Worm (Caenorhabditis elegans) whole organism, L2 larva: ENCODE measurements around the gene F07B10.7.

Source experiments
- C34F6.9 ChIP-seq: fragments of 150-350 bp; optimal IDR thresholded peaks from 2 replicates; lab custom pipeline; 2014; ENCODE audit warnings: missing biosample characterization, missing genetic modification characterization
- R02D3.7 ChIP-seq: fragments of 150-350 bp; optimal IDR thresholded peaks from 2 replicates; lab custom pipeline; 2014; ENCODE audit warnings: missing biosample characterization, missing genetic modification characterization
- Y55F3AM.14 ChIP-seq: fragments of 200-800 bp; sonication (Bioruptor generic); optimal IDR thresholded peaks from 2 replicates; lab custom pipeline; 2018; ENCODE audit warnings: mild to moderate bottlenecking, missing genetic modification characterization, missing compliant biosample characterization
- alr-1 ChIP-seq: fragments of 150-350 bp; optimal IDR thresholded peaks from 2 replicates; lab custom pipeline; 2014; ENCODE audit warnings: missing biosample characterization, missing genetic modification characterization
- aly-2 ChIP-seq: fragments of 150-350 bp; optimal IDR thresholded peaks from 2 replicates; lab custom pipeline; 2014; ENCODE audit warnings: missing biosample characterization, missing genetic modification characterization
- ama-1 ChIP-seq: fragments of 150-350 bp; optimal IDR thresholded peaks from 2 replicates; lab custom pipeline; 2018; ENCODE audit warnings: inconsistent platforms
- ceh-82 ChIP-seq: fragments of 150-350 bp; optimal IDR thresholded peaks from 2 replicates; lab custom pipeline; 2014; ENCODE audit warnings: missing biosample characterization, missing genetic modification characterization
- crh-2 ChIP-seq: sonication (generic microtip); optimal IDR thresholded peaks from 2 replicates; lab custom pipeline; 2017; ENCODE audit warnings: missing biosample characterization, missing genetic modification characterization
- dmd-4 ChIP-seq: sonication (generic microtip); optimal IDR thresholded peaks from 2 replicates; lab custom pipeline; 2017; ENCODE audit warnings: missing biosample characterization, missing genetic modification characterization
- elt-1 ChIP-seq: fragments of 150-350 bp; optimal IDR thresholded peaks from 2 replicates; lab custom pipeline; 2014; ENCODE audit warnings: missing biosample characterization, missing genetic modification characterization
- elt-3 ChIP-seq: sonication (generic microtip); optimal IDR thresholded peaks from 2 replicates; lab custom pipeline; 2017; ENCODE audit warnings: missing biosample characterization, missing genetic modification characterization
- gmeb-1 ChIP-seq: fragments of 150-350 bp; optimal IDR thresholded peaks from 2 replicates; lab custom pipeline; 2014; ENCODE audit warnings: missing biosample characterization, missing genetic modification characterization
- lsy-2 ChIP-seq, 2 experiments: fragments of 150-350 bp in 1 of 2; sonication (generic microtip) in 1 of 2; optimal IDR thresholded peaks; 2 replicates each; lab custom pipeline; 2014 to 2017; ENCODE audit warnings: missing biosample characterization in 2 of 2, missing genetic modification characterization in 2 of 2
- mab-5 ChIP-seq: fragments of 150-350 bp; optimal IDR thresholded peaks from 2 replicates; lab custom pipeline; 2014; ENCODE audit warnings: missing biosample characterization, missing genetic modification characterization
- mbf-1 ChIP-seq: sonication (generic microtip); optimal IDR thresholded peaks from 2 replicates; lab custom pipeline; 2017; ENCODE audit warnings: missing biosample characterization, missing genetic modification characterization
- nhr-10 ChIP-seq: sonication (generic microtip); optimal IDR thresholded peaks from 2 replicates; lab custom pipeline; 2017; ENCODE audit warnings: missing biosample characterization, missing genetic modification characterization
- nhr-11 ChIP-seq: fragments of 150-350 bp; optimal IDR thresholded peaks from 2 replicates; lab custom pipeline; 2014; ENCODE audit warnings: missing biosample characterization, missing genetic modification characterization
- nhr-12 ChIP-seq: fragments of 150-350 bp; optimal IDR thresholded peaks from 2 replicates; lab custom pipeline; 2014; ENCODE audit warnings: missing biosample characterization, missing genetic modification characterization
- nhr-129 ChIP-seq: fragments of 150-350 bp; optimal IDR thresholded peaks from 2 replicates; lab custom pipeline; 2014; ENCODE audit warnings: missing biosample characterization, missing genetic modification characterization
- nhr-237 ChIP-seq: fragments of 150-350 bp; optimal IDR thresholded peaks from 2 replicates; lab custom pipeline; 2014; ENCODE audit warnings: missing biosample characterization, missing genetic modification characterization
- nhr-6 ChIP-seq: fragments of 150-350 bp; optimal IDR thresholded peaks from 2 replicates; lab custom pipeline; 2014; ENCODE audit warnings: missing biosample characterization, missing genetic modification characterization
- nhr-77 ChIP-seq: fragments of 150-350 bp; optimal IDR thresholded peaks from 2 replicates; lab custom pipeline; 2014; ENCODE audit warnings: missing biosample characterization, missing genetic modification characterization
- peb-1 ChIP-seq: fragments of 150-350 bp; optimal IDR thresholded peaks from 2 replicates; lab custom pipeline; 2014; ENCODE audit warnings: missing biosample characterization, missing genetic modification characterization
- sem-4 ChIP-seq: fragments of 150-350 bp; optimal IDR thresholded peaks from 2 replicates; lab custom pipeline; 2014; ENCODE audit warnings: missing biosample characterization, missing genetic modification reagents, missing genetic modification characterization
- skn-1 ChIP-seq: sonication (generic microtip); optimal IDR thresholded peaks from 2 replicates; lab custom pipeline; 2017; ENCODE audit warnings: missing biosample characterization, missing genetic modification characterization
- sma-9 ChIP-seq, 2 experiments: fragments of 150-350 bp in 1 of 2; sonication (generic microtip) in 1 of 2; optimal IDR thresholded peaks; 2 replicates each; lab custom pipeline; 2014 to 2016; ENCODE audit warnings: missing genetic modification characterization in 2 of 2, mild to moderate bottlenecking in 1 of 2, missing biosample characterization in 1 of 2, missing compliant biosample characterization in 1 of 2, missing genetic modification reagents in 1 of 2, moderate library complexity in 1 of 2
- snpc-4 ChIP-seq: fragments of 150-350 bp; optimal IDR thresholded peaks from 2 replicates; lab custom pipeline; 2014; ENCODE audit warnings: missing biosample characterization, missing genetic modification characterization
- unc-39 ChIP-seq: fragments of 150-350 bp; optimal IDR thresholded peaks from 2 replicates; lab custom pipeline; 2014; ENCODE audit warnings: missing biosample characterization, missing genetic modification characterization
- unc-62 ChIP-seq: fragments of 150-350 bp; optimal IDR thresholded peaks from 2 replicates; lab custom pipeline; 2014; ENCODE audit warnings: missing biosample characterization, missing genetic modification reagents, missing genetic modification characterization
- ztf-1 ChIP-seq: fragments of 200-800 bp; sonication (Bioruptor generic); conservative IDR thresholded peaks from 2 replicates; pipeline ENCODE4 v1.3.6; 2022; ENCODE audit warnings: missing genetic modification characterization, missing compliant biosample characterization
- ztf-4 ChIP-seq: fragments of 150-350 bp; optimal IDR thresholded peaks from 2 replicates; lab custom pipeline; 2014; ENCODE audit warnings: missing biosample characterization, missing genetic modification characterization

The F07B10.7 gene

DNA sequence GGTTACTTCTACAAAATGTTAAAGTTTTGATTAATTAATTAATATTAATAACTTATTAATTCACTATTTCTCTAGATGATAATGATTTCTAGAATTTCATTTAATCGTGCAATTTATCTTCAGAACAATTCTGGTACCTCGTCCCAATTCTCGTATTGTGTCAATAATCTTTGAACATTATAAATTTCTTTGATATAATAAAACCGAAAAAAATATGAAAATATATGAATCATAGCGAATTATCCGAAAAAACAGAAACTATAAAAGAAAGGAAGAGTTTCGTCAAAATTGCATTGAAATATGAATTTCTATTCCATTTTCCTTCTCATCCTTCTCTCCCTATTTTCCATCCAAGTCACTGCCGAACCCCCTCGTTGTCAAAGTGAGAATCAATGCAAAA lies 9.8 kb downstream of the F07B10.7 start, which contains the start of gene T19B10.12:
T19B10.12 (plus strand) TSS at position 301 of the 400 bp plus-strand sequence.
- TF ChIP-seq C34F6.9 (no peak), nhr-6 (tag; lab: Kevin White, UChicago) (no peak), peb-1 (tag; lab: Kevin White, UChicago) (no peak), crh-2 (tag; lab: Kevin White, UChicago) (no peak), lsy-2 (tag; optimal IDR thresholded peaks at IDR 0.05; lab: Kevin White, UChicago) (no peak), nhr-237 (tag; lab: Kevin White, UChicago) (no peak), unc-62 (GFP tag; lab: Kevin White, UChicago) (no peak), mbf-1 (tag; lab: Kevin White, UChicago) (no peak), sem-4 (no peak), snpc-4 (no peak), skn-1 (tag; lab: Kevin White, UChicago) (no peak), aly-2 (tag; lab: Kevin White, UChicago) (no peak), ztf-1 (no peak), ztf-4 (no peak), nhr-12 (tag; lab: Kevin White, UChicago) (no peak), elt-1 (tag; lab: Kevin White, UChicago) (no peak), elt-3 (tag; lab: Kevin White, UChicago) (no peak), sma-9 (GFP tag; optimal IDR thresholded peaks at IDR 0.05; lab: Kevin White, UChicago) (no peak), sma-9 (tag; optimal IDR thresholded peaks at IDR 0.05; lab: Kevin White, UChicago) (no peak), Y55F3AM.14 (no peak), gmeb-1 (tag; lab: Kevin White, UChicago) (no peak)

DNA sequence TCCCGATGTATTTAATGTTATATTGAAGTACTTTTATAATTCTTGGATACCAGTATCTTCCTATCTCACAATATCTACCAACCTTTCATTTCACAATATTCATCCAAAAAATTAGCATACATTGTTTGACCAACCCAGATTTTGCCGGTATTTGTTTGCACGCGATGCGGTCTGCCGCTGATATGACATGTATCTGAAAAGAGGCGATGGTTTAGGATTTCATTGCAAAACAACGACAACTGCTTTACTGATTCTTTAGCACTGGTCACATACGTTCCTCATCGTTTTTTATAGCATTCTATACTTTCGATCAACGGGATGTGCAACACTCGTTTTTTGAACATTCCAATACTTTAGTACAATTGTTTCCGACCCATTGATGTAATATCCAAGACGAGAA lies 12.7 kb downstream of the F07B10.7 start, which contains the start of gene mam-4:
mam-4 (plus strand) TSS at position 301 of the 400 bp plus-strand sequence.
- TF ChIP-seq crh-2 (tag; lab: Kevin White, UChicago) = no peak
- no peak for TF ChIP-seq gmeb-1 (tag; lab: Kevin White, UChicago)
- TF ChIP-seq R02D3.7 = no peak
- no peak for TF ChIP-seq nhr-237 (tag; lab: Kevin White, UChicago)
- TF ChIP-seq sem-4 = no peak
- no peak for TF ChIP-seq nhr-11
- TF ChIP-seq ztf-1 = no peak
- no peak for TF ChIP-seq mab-5
- no peak for TF ChIP-seq Y55F3AM.14
- TF ChIP-seq, all 48 proteins: peak for 0

DNA sequence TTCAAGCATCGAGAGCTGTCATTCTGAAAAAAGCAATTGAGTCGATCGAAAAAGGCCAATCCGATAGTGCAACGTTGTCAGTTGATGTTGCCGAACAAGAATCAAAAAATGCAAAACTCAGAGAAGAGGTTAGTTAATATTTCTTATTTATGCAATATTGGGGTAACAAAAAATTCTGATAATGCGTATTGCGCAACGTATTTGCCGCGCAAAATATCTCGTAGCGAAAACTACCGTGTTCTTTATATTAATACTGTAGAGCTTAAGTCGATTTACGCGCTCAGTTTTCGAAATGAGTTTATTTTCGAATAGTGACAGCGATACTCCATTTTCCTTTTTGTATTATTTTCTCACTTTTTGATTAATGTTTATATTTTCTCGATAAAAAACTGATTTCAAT lies 15.5 kb downstream of the F07B10.7 start:
- no peak for TF ChIP-seq mbf-1 (tag; lab: Kevin White, UChicago)
- TF ChIP-seq nhr-129 (tag; lab: Kevin White, UChicago) = no peak
- no peak for TF ChIP-seq unc-39 (tag; lab: Kevin White, UChicago)
- no peak for TF ChIP-seq nhr-10 (tag; lab: Kevin White, UChicago)
- no peak for TF ChIP-seq peb-1 (tag; lab: Kevin White, UChicago)

DNA sequence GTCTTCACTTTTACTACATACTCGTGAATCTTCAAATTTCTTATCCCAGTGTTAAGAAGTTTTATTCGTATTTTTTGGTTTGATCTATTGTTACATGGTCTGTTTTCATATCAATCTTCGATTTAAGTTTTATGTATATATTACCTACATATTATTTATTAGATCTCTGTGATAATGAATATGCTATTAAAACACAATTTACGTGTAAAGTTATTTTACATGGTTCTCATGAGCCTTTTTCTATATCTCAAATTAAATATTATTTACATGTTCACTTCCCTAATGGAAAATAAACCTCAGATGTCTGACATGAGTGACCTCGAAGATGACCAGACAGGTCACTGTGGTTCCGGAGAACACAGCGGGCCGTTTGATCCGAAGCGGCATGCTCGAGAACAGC lies 16.0 kb downstream of the F07B10.7 start, which contains the start of gene mxl-1:
mxl-1 (plus strand) TSS at position 301 of the 400 bp plus-strand sequence.
- TF ChIP-seq nhr-12 (tag; lab: Kevin White, UChicago) (no peak), peb-1 (tag; lab: Kevin White, UChicago) (no peak), nhr-129 (tag; lab: Kevin White, UChicago) (no peak), lsy-2 (tag; optimal IDR thresholded peaks at IDR 0.05; lab: Kevin White, UChicago) (no peak), mbf-1 (tag; lab: Kevin White, UChicago) (no peak), dmd-4 (tag; lab: Kevin White, UChicago) (no peak), C34F6.9 (no peak), nhr-10 (tag; lab: Kevin White, UChicago) (no peak), alr-1 (tag; lab: Kevin White, UChicago) (no peak), ama-1 (lab: Kevin White, UChicago) (no peak), nhr-6 (tag; lab: Kevin White, UChicago) (no peak), unc-62 (GFP tag; lab: Kevin White, UChicago) (no peak), nhr-77 (tag; lab: Kevin White, UChicago) (no peak), sma-9 (GFP tag; optimal IDR thresholded peaks at IDR 0.05; lab: Kevin White, UChicago) (no peak), sma-9 (tag; optimal IDR thresholded peaks at IDR 0.05; lab: Kevin White, UChicago) (no peak), ceh-82 (tag; lab: Kevin White, UChicago) (no peak), aly-2 (tag; lab: Kevin White, UChicago) (no peak)
- TF ChIP-seq, all 48 proteins: peak for 0

DNA sequence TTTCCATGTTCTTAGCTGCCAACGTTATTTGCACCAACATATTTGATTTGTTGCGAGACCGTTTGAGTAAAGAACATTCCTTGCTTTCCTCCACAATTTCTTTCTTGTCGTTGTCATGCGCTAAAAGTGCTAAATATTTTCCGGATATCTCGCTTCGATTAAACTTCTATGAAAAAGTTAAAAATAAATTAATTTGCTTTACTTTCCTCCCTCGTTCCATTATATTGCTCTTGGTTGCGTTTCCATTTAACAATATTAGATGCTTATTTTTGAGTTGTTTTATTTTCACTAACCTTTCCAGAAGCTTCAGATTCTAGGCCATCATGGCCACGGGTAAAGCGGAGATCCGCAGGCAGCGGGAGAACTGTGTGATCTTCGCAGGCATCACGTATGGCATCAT lies 18.9 kb downstream of the F07B10.7 start, which contains the start of gene pgap-1:
pgap-1 (plus strand) TSS at position 301 of the 400 bp plus-strand sequence.
- TF ChIP-seq R02D3.7 = no peak
- no peak for TF ChIP-seq unc-39 (tag; lab: Kevin White, UChicago)
- TF ChIP-seq peb-1 (tag; lab: Kevin White, UChicago) = no peak
